Worm (Caenorhabditis elegans) whole organism, midembryonic: ENCODE measurements around the gene T19D12.6.

Experiments used
- T22C8.4 ChIP-seq: fragments of 200-800 bp; sonication (Bioruptor generic); IDR thresholded peaks from 2 replicates; pipeline ENCODE4 v1.3.6; 2022; ENCODE audit warnings: missing genetic modification characterization, missing compliant biosample characterization
- cog-1 ChIP-seq: sonication (generic microtip); optimal IDR thresholded peaks from 2 replicates; lab custom pipeline; 2016; ENCODE audit warnings: missing genetic modification characterization, missing compliant biosample characterization
- flt-1 ChIP-seq: fragments of 200-800 bp; sonication (Bioruptor generic); IDR thresholded peaks from 2 replicates; pipeline ENCODE4 v1.3.6; 2022; ENCODE audit warnings: missing genetic modification characterization, missing compliant biosample characterization
- klf-2 ChIP-seq: fragments of 200-800 bp; sonication (Bioruptor generic); conservative IDR thresholded peaks from 2 replicates; pipeline ENCODE4 v1.3.6; 2022; ENCODE audit warnings: missing genetic modification reagents, missing genetic modification characterization, missing compliant biosample characterization
- med-1 ChIP-seq: sonication (generic microtip); optimal IDR thresholded peaks from 2 replicates; lab custom pipeline; 2017; ENCODE audit warnings: missing genetic modification characterization, mild to moderate bottlenecking, missing compliant biosample characterization, antibody characterized with exemption, missing genetic modification reagents; ENCODE audit not compliant: insufficient read depth
- ref-1 ChIP-seq: fragments of 200-800 bp; sonication (Bioruptor generic); conservative IDR thresholded peaks from 2 replicates; pipeline ENCODE4 v1.3.6; 2022; ENCODE audit warnings: missing genetic modification reagents, missing genetic modification characterization, missing compliant biosample characterization
- tab-1 ChIP-seq: fragments of 200-800 bp; sonication (Bioruptor generic); IDR thresholded peaks from 2 replicates; pipeline ENCODE4 v1.3.6; 2022; ENCODE audit warnings: missing genetic modification characterization, missing compliant biosample characterization
- ztf-23 ChIP-seq: fragments of 200-800 bp; sonication (Bioruptor generic); IDR thresholded peaks from 2 replicates; pipeline ENCODE4 v1.3.6; 2022; ENCODE audit warnings: missing genetic modification reagents, missing genetic modification characterization, missing compliant biosample characterization
- ztf-29 ChIP-seq: fragments of 200-800 bp; sonication (Bioruptor generic); IDR thresholded peaks from 2 replicates; pipeline ENCODE4 v1.3.6; 2022; ENCODE audit warnings: missing genetic modification reagents, missing genetic modification characterization, missing compliant biosample characterization

Gene T19D12.6

DNA sequence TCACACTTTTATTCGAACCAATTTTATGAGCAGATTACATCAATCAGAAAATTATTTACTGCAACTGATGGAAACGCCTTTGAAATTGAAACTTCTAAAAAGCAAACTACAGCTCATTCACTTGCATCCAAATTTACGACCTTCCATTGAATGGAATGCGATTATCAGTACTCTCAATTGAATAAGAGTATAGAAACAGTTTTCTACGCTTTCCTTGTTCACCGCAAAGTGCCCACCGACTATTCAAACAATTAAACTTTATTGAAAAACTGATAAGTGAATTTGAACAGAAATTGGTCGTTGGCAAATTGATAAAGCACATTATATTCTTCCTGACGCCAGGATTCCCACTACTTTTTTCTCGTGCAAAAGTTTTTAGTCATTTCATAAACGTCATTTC lies 23.0 kb upstream of the T19D12.6 start:
- TF ChIP-seq klf-2 (GFP tag; lab: Robert Waterston, UW) (no peak), cog-1 (no peak), med-1 (GFP tag; lab: Kevin White, UChicago) (no peak), tab-1 (no peak), T22C8.4 (GFP tag; lab: Robert Waterston, UW) (no peak), flt-1 (GFP tag; lab: Robert Waterston, UW) (no peak), ztf-23 (GFP tag; lab: Robert Waterston, UW) (no peak), ref-1 (no peak), ztf-29 (GFP tag; lab: Robert Waterston, UW) (no peak)

DNA sequence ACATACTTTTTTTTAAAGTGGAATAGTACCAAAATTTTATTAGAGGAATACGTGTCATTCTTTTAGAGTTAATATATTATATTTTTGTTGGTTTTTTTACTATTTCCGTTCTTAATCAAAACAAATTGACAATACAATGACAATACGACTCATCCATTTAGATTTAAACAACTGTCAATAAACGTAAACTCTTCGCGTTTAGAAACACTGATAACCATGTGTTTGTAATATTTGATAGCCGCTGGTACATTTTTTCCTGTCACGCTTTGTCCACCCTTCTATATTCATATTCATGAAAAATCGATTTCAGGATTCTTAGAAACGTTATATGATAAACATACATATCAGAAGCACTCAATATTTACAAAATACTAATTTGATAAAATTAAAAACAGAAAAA lies 20.9 kb upstream of the T19D12.6 start:
- TF ChIP-seq cog-1 (no peak), flt-1 (GFP tag; lab: Robert Waterston, UW) (no peak), ztf-23 (GFP tag; lab: Robert Waterston, UW) (no peak), ztf-29 (GFP tag; lab: Robert Waterston, UW) (no peak)

DNA sequence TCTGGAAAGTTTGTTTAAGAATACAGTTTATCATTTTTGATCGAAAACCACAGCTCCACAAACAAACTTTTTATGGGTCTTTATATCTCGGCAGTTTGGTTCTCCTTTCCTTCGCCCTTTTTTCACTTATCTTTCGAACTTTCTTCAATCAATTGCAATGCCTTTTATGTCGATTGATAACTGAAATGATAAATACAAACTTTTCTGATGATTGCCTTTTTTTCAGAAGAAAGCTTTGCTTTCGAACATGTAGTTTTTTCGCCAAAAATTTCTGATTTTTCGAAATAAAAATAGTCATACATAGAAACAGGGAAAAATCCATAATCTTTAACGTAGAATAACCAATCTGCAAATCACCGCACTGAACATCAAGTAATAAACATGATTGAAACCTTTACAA lies 18.3 kb upstream of the T19D12.6 start, which contains the start of gene T19D12.2:
Gene T19D12.2 (plus strand): TSS at position 125 of the 400 bp plus-strand sequence.
- TF ChIP-seq ref-1 (no peak), klf-2 (GFP tag; lab: Robert Waterston, UW) (no peak), flt-1 (GFP tag; lab: Robert Waterston, UW) (no peak), ztf-29 (GFP tag; lab: Robert Waterston, UW) (no peak), med-1 (GFP tag; lab: Kevin White, UChicago) (no peak), T22C8.4 (GFP tag; lab: Robert Waterston, UW) (no peak), cog-1 (no peak), ztf-23 (GFP tag; lab: Robert Waterston, UW) (no peak), tab-1 (no peak)

DNA sequence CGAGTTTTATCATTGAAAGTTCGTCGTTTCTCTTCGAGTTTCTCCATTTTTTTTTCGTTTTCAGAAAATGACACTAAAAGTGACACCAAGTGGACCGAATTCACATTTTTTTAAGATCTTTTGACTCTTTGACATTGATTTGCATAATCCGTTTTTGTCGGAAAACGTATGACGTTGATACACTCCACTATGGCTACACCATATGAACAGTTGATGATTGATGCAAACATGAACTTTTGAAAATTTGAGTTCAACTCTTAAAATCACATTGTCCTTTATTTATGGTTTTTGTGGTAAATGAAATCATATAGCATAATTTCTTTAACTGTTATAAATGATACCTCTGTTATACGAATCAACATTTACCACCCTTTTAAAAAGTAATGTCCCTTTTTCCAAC lies 15.8 kb upstream of the T19D12.6 start, which contains the start of gene T19D12.10:
Gene T19D12.10 (minus strand): TSS at position 101 of the 400 bp plus-strand sequence.
- TF ChIP-seq T22C8.4 (GFP tag; lab: Robert Waterston, UW) (no peak), klf-2 (GFP tag; lab: Robert Waterston, UW) (no peak), ztf-29 (GFP tag; lab: Robert Waterston, UW) (no peak), tab-1 (no peak), ref-1 (no peak), flt-1 (GFP tag; lab: Robert Waterston, UW) (no peak), med-1 (GFP tag; lab: Kevin White, UChicago) (no peak), cog-1 (no peak)

DNA sequence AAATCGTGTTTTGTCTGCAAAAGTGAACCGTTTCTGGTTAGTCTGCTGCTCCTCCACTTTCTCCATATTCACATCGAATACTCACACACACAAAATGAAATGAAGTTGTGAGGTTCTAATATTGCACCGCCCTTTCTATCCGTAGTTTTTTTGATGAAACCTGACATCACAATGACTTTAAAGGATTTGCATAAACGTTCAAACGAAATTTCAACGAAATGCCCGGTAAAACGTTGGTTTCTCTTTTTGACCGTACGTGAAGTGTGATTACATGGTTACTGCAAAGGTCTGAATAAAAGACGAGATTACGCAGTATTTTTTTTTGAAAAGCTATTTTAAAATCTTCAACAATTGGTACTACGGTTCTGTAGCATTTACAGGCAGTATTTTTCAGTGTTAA lies 11.4 kb upstream of the T19D12.6 start, which contains the start of gene T19D12.9:
Gene T19D12.9 (minus strand): TSS at position 101 of the 400 bp plus-strand sequence.
- TF ChIP-seq flt-1 (GFP tag; lab: Robert Waterston, UW) = no peak
- no peak for TF ChIP-seq ztf-29 (GFP tag; lab: Robert Waterston, UW)
- TF ChIP-seq med-1 (GFP tag; lab: Kevin White, UChicago) = no peak

DNA sequence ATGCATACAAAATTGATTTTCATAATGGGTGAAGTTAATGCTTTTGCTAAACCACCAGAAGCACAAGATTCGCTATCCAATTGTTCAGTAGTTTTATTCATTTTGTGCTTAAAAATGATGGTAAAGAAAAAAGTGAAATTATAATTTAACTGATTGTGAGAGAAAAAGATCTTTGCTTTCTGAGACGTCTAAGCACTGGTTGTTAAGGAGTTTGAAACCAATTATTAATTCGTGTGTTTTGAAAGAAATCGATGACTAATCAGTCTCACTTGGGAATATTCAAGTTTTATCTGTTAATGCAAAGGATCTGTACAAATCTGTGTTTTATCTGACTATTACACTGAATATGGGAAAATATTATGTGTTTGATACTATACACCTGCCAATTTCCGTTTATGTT lies 8.8 kb upstream of the T19D12.6 start, which contains the start of gene sra-26:
Gene sra-26 (minus strand): TSS at position 101 of the 400 bp plus-strand sequence.
- TF ChIP-seq med-1 (GFP tag; lab: Kevin White, UChicago) (no peak), T22C8.4 (GFP tag; lab: Robert Waterston, UW) (no peak), ztf-29 (GFP tag; lab: Robert Waterston, UW) (no peak), tab-1 (no peak), ztf-23 (GFP tag; lab: Robert Waterston, UW) (no peak), flt-1 (GFP tag; lab: Robert Waterston, UW) (no peak), ref-1 (no peak), klf-2 (GFP tag; lab: Robert Waterston, UW) (no peak), cog-1 (no peak)

DNA sequence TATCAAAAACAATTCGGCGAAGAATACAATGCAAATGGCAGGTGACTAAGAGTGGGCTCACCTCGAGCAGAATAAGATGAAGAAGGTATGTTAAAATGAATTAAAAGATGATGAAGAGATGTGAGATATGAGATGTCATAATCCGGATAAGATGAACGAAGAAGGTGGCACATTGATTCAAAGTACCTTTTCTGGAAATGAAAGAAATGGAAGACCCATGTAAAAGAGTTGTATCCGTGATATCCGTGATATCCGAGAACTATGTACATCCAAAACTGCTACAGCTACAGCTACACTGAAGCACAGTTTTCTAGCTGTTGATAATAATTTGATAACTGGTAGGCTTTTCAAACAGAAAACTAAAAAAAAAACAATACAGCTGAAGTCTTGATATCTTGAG lies 6.1 kb upstream of the T19D12.6 start, which contains the start of gene oig-8:
Gene oig-8 (minus strand): TSS at position 101 of the 400 bp plus-strand sequence.
- TF ChIP-seq med-1 (GFP tag; lab: Kevin White, UChicago) = no peak
- no peak for TF ChIP-seq ref-1
- TF ChIP-seq ztf-23 (GFP tag; lab: Robert Waterston, UW) = no peak
- no peak for TF ChIP-seq ztf-29 (GFP tag; lab: Robert Waterston, UW)
- no peak for TF ChIP-seq cog-1
- TF ChIP-seq flt-1 (GFP tag; lab: Robert Waterston, UW) = no peak
- no peak for TF ChIP-seq T22C8.4 (GFP tag; lab: Robert Waterston, UW)
- no peak for TF ChIP-seq klf-2 (GFP tag; lab: Robert Waterston, UW)
- no peak for TF ChIP-seq tab-1

DNA sequence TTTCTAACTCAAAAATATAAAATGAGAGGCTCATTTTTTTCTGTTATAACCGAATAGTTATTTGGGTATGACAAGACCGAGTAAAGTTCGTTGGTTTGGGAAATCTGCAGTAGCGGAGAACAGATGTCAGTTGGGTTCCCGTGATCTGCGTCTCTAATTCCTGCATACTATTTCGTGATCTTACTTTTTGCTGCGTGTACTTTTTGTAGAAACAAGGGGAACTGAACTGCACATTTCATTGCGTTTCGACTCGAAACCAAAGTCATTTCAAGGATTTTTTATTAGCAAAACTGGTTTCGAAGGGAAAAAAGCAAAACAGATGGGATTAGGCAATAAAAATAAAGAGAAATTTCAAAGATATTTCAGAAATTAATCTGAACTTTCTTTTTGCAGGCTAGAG lies 4.0 kb upstream of the T19D12.6 start:
- TF ChIP-seq tab-1 (no peak), ref-1 (no peak), flt-1 (GFP tag; lab: Robert Waterston, UW) (no peak), med-1 (GFP tag; lab: Kevin White, UChicago) (no peak), klf-2 (GFP tag; lab: Robert Waterston, UW) (no peak), cog-1 (no peak)

DNA sequence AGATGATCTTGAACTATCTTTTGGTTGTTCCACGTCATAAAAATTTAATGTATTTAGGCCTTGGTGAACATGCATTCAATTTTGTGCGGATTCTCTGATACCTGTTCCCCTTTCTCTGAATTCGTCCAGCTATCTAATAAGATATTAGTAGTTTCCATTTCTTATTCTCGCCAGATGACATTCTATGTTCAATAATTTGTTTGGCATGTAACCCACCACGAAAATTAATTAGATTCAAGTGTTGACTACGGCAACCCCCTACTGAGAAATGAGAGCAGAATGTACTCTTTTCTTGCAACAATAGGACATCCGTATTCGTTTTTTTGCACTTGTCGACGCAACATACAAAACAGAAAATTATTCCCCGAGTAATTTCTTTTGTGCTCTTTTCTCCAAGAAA lies 737 bp downstream of the T19D12.6 start:
- TF ChIP-seq ztf-23 (GFP tag; lab: Robert Waterston, UW) (no peak), klf-2 (GFP tag; lab: Robert Waterston, UW) (no peak), med-1 (GFP tag; lab: Kevin White, UChicago) (no peak), ztf-29 (GFP tag; lab: Robert Waterston, UW) (no peak), cog-1 (no peak)

DNA sequence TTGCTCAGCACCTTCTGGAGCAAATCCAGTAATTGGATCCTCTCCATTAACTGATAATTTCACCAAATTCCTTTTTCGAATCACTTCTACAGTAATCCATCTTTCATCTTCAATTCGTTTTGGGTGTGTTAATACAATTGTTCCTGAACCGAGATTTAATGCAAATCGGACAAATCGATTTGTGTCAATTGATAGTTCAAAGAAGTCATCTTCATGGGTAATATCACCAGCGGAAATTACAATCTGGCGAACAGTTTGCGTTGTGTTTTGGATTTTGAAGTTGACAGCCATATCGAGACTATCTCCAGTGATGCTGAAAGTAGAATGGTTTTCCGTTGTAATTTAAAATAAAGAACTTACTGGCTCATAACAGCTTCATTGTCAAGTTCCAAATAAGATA lies 5.1 kb downstream of the T19D12.6 start:
- TF ChIP-seq flt-1 (GFP tag; lab: Robert Waterston, UW) (no peak), klf-2 (GFP tag; lab: Robert Waterston, UW) (no peak), T22C8.4 (GFP tag; lab: Robert Waterston, UW) (no peak), ztf-23 (GFP tag; lab: Robert Waterston, UW) (no peak), med-1 (GFP tag; lab: Kevin White, UChicago) (no peak), ref-1 (no peak), tab-1 (no peak)
